Worm (Caenorhabditis elegans) whole organism, L2 larva: Measurements from ENCODE around the gene F58H1.8.

Source experiments
- Y55F3AM.14 ChIP-seq: fragments of 200-800 bp; sonication (Bioruptor generic); optimal IDR thresholded peaks from 2 replicates; lab custom pipeline; 2018; ENCODE audit warnings: mild to moderate bottlenecking, missing genetic modification characterization, missing compliant biosample characterization
- alr-1 ChIP-seq: fragments of 150-350 bp; optimal IDR thresholded peaks from 2 replicates; lab custom pipeline; 2014; ENCODE audit warnings: missing biosample characterization, missing genetic modification characterization
- dmd-4 ChIP-seq: sonication (generic microtip); optimal IDR thresholded peaks from 2 replicates; lab custom pipeline; 2017; ENCODE audit warnings: missing biosample characterization, missing genetic modification characterization
- mdl-1 ChIP-seq, 2 experiments: fragments of 150-350 bp in 1 of 2; sonication (generic microtip) in 1 of 2; optimal IDR thresholded peaks; 2 replicates each; lab custom pipeline; 2017; ENCODE audit warnings: missing biosample characterization in 2 of 2, missing genetic modification characterization in 2 of 2
- nhr-11 ChIP-seq: fragments of 150-350 bp; optimal IDR thresholded peaks from 2 replicates; lab custom pipeline; 2014; ENCODE audit warnings: missing biosample characterization, missing genetic modification characterization
- nhr-129 ChIP-seq: fragments of 150-350 bp; optimal IDR thresholded peaks from 2 replicates; lab custom pipeline; 2014; ENCODE audit warnings: missing biosample characterization, missing genetic modification characterization
- sma-3 ChIP-seq: sonication (generic microtip); optimal IDR thresholded peaks from 2 replicates; lab custom pipeline; 2016; ENCODE audit warnings: missing genetic modification reagents, missing genetic modification characterization, missing compliant biosample characterization
- unc-62 ChIP-seq: fragments of 150-350 bp; optimal IDR thresholded peaks from 2 replicates; lab custom pipeline; 2014; ENCODE audit warnings: missing biosample characterization, missing genetic modification reagents, missing genetic modification characterization
- zag-1 ChIP-seq: fragments of 150-350 bp; optimal IDR thresholded peaks from 2 replicates; lab custom pipeline; 2014; ENCODE audit warnings: missing biosample characterization, missing genetic modification characterization
- ztf-11 ChIP-seq: sonication (generic microtip); optimal IDR thresholded peaks from 2 replicates; lab custom pipeline; 2017; ENCODE audit warnings: missing biosample characterization, missing genetic modification characterization

DNA sequence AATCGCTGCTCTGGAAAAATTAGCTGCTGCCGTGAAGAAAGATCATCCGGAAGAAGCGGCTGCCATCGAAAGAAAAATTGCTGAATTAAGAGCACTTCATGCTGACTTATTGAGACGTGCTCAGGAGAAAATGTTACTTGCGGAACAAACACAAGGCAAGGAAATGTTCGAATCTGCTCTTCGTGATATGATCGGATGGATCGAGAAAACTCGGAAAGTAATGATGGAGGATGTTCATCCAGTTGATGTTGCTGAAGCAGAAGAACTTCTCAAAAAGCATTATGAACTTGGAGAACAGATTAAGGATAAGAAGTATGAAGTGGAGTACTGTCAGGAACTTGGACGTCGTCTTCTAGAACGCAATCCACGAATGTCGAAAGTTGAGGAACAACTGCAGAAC, 29.0 kb upstream of the F58H1.8 start:
- no peak for TF ChIP-seq dmd-4 (tag; lab: Kevin White, UChicago)
- TF ChIP-seq mdl-1 (tag; optimal IDR thresholded peaks at IDR 0.05; lab: Kevin White, UChicago) = no peak
- no peak for TF ChIP-seq zag-1
- no peak for TF ChIP-seq nhr-129
- no peak for TF ChIP-seq unc-62
- TF ChIP-seq sma-3 (GFP tag; lab: Kevin White, UChicago) = no peak
- no peak for TF ChIP-seq Y55F3AM.14
- TF ChIP-seq alr-1 = no peak
- TF ChIP-seq nhr-11 (tag; lab: Kevin White, UChicago) = no peak
- TF ChIP-seq ztf-11 = no peak
